Worm (Caenorhabditis elegans): ENCODE measurements around the gene fbxb-117.

The fbxb-117 gene

ce11 chrV:19282314-19282713, at the start of gene fbxb-117:
Gene fbxb-117 (plus strand): TSS chrV:19282614.
- TF ChIP-seq lin-39 (tag; optimal IDR thresholded peaks at IDR 0.05) = no peak
- TF ChIP-seq nhr-12 (tag; optimal IDR thresholded peaks at IDR 0.05) = no peak
- no peak for TF ChIP-seq hmg-11 (tag; optimal IDR thresholded peaks at IDR 0.05)
- no peak for TF ChIP-seq unc-39 (tag; optimal IDR thresholded peaks at IDR 0.05)
- TF ChIP-seq nhr-76 (tag; optimal IDR thresholded peaks at IDR 0.05) = no peak
- TF ChIP-seq aly-2 (tag; optimal IDR thresholded peaks at IDR 0.05) = no peak
- TF ChIP-seq nhr-23 (tag; optimal IDR thresholded peaks at IDR 0.05) = no peak

- no peak for TF ChIP-seq ceh-82 (tag; optimal IDR thresholded peaks at IDR 0.05)
- TF ChIP-seq unc-39 (tag; optimal IDR thresholded peaks at IDR 0.05) = no peak
- TF ChIP-seq pqm-1 (tag; optimal IDR thresholded peaks at IDR 0.05) = no peak
- no peak for TF ChIP-seq lin-15B (tag; optimal IDR thresholded peaks at IDR 0.05)
- TF ChIP-seq nhr-25 (tag; optimal IDR thresholded peaks at IDR 0.05) = no peak
Measured at ce11 chrV:19233469-19233868, 48.9 kb upstream of the fbxb-117 start, which contains the start of gene fbxb-116. Gene fbxb-116 (plus strand): TSS chrV:19233769.

- no peak for TF ChIP-seq nhr-28 (tag; optimal IDR thresholded peaks at IDR 0.05)
- no peak for TF ChIP-seq nhr-237 (tag; optimal IDR thresholded peaks at IDR 0.05)
- no peak for TF ChIP-seq hmg-11 (tag; optimal IDR thresholded peaks at IDR 0.05)
- TF ChIP-seq ZK546.5 (tag; optimal IDR thresholded peaks at IDR 0.05) = no peak
- TF ChIP-seq eor-1 (tag; optimal IDR thresholded peaks at IDR 0.05) = no peak
- no peak for TF ChIP-seq fos-1 (tag; optimal IDR thresholded peaks at IDR 0.05)
- TF ChIP-seq tbx-2 (tag; optimal IDR thresholded peaks at IDR 0.05) = no peak
- no peak for TF ChIP-seq jun-1 (tag; optimal IDR thresholded peaks at IDR 0.05)
- no peak for TF ChIP-seq nhr-43 (tag; optimal IDR thresholded peaks at IDR 0.05; ENCODE audit: poor library complexity, severe bottlenecking)
- TF ChIP-seq ceh-28 (tag; optimal IDR thresholded peaks at IDR 0.05) = no peak
- TF ChIP-seq aly-2 (tag; optimal IDR thresholded peaks at IDR 0.05) = no peak
- TF ChIP-seq unc-62 (GFP tag; optimal IDR thresholded peaks at IDR 0.05) = no peak
Measured at ce11 chrV:19237204-19237603, 45.2 kb upstream of the fbxb-117 start, which contains the start of gene fbxb-2. Gene fbxb-2 (minus strand): TSS chrV:19237304.

ce11 chrV:19240129-19240528, 42.3 kb upstream of the fbxb-117 start, which contains the start of the genes fbxb-115 and fbxb-1:
Gene fbxb-115 (minus strand): TSS chrV:19240229.
Gene fbxb-1 (plus strand): TSS chrV:19240354.
- no peak for TF ChIP-seq pha-4 (tag; optimal IDR thresholded peaks at IDR 0.05)
- no peak for TF ChIP-seq fkh-2 (tag; optimal IDR thresholded peaks at IDR 0.05)

- TF ChIP-seq jun-1 (tag; optimal IDR thresholded peaks at IDR 0.05) (no peak), lin-15B (tag; optimal IDR thresholded peaks at IDR 0.05) (no peak), skn-1 (tag; optimal IDR thresholded peaks at IDR 0.05) (no peak), egl-27 (tag; optimal IDR thresholded peaks at IDR 0.05) (no peak), nhr-76 (tag; optimal IDR thresholded peaks at IDR 0.05) (no peak)
Measured at ce11 chrV:19250983-19251382, 31.4 kb upstream of the fbxb-117 start, which contains the start of gene str-81. Gene str-81 (minus strand): TSS chrV:19251083.

- TF ChIP-seq pha-4 (tag; optimal IDR thresholded peaks at IDR 0.05) (no peak), nhr-12 (tag; optimal IDR thresholded peaks at IDR 0.05) (no peak), nhr-25 (tag; optimal IDR thresholded peaks at IDR 0.05) (no peak)
Measured at ce11 chrV:19251844-19252243, 30.6 kb upstream of the fbxb-117 start, which contains the start of gene F21D9.11. Gene F21D9.11 (plus strand): TSS chrV:19252144.

ce11 chrV:19253520-19253919, 28.9 kb upstream of the fbxb-117 start, which contains the start of gene F21D9.4:
Gene F21D9.4 (plus strand): TSS chrV:19253820.
- no peak for TF ChIP-seq nhr-77 (tag; optimal IDR thresholded peaks at IDR 0.05)

ce11 chrV:19257653-19258052, 24.8 kb upstream of the fbxb-117 start, which contains the start of gene F21D9.3:
Gene F21D9.3 (minus strand): TSS chrV:19257753.
- TF ChIP-seq zag-1 (tag; optimal IDR thresholded peaks at IDR 0.05) (no peak), fkh-10 (GFP tag; optimal IDR thresholded peaks at IDR 0.05) (no peak), ama-1 (optimal IDR thresholded peaks at IDR 0.05) (no peak), ztf-11 (tag; optimal IDR thresholded peaks at IDR 0.05) (no peak), nhr-25 (tag; optimal IDR thresholded peaks at IDR 0.05) (no peak), nhr-77 (tag; optimal IDR thresholded peaks at IDR 0.05) (no peak), ceh-82 (tag; optimal IDR thresholded peaks at IDR 0.05) (no peak), ceh-9 (tag; optimal IDR thresholded peaks at IDR 0.05) (no peak), elt-3 (tag; optimal IDR thresholded peaks at IDR 0.05) (no peak), ceh-16 (tag; optimal IDR thresholded peaks at IDR 0.05) (no peak), R02D3.7 (tag; optimal IDR thresholded peaks at IDR 0.05) (no peak), ceh-28 (tag; optimal IDR thresholded peaks at IDR 0.05) (no peak), sea-2 (GFP tag; optimal IDR thresholded peaks at IDR 0.05) (no peak), fos-1 (tag; optimal IDR thresholded peaks at IDR 0.05) (no peak), egl-5 (tag; optimal IDR thresholded peaks at IDR 0.05) (no peak), pqm-1 (tag; optimal IDR thresholded peaks at IDR 0.05) (no peak)

All from whole organism, L3 larva.